Fruit fly (Drosophila melanogaster): ENCODE results near the gene Med.
A peak's percentile ranks its signal among the peaks of the same experiment; 100 is the strongest.

Gene Med

dm6 chr3R:31616001-31616400, 5.2 kb downstream of the Med start, which contains the start of the genes Mnat9 and CG1792 (continued):
- TF ChIP-seq CG17359 (tag; optimal IDR thresholded peaks at IDR 0.05) (peak; percentile 99), hth (optimal IDR thresholded peaks at IDR 0.05) (no peak), gt (GFP tag; IDR thresholded peaks at IDR 0.05) (peak; percentile 96), az2 (GFP tag; optimal IDR thresholded peaks at IDR 0.05) (peak; percentile 99), stwl (tag; optimal IDR thresholded peaks at IDR 0.05) (peak; percentile 90), tin (GFP tag; optimal IDR thresholded peaks at IDR 0.05) (peak; percentile 99), pan (optimal IDR thresholded peaks at IDR 0.05) (no peak), pan (GFP tag; optimal IDR thresholded peaks at IDR 0.05 in 1 of 2, IDR thresholded peaks at IDR 0.05 in 1 of 2) (peak in 1 of 2 experiments; percentile 100), tll (GFP tag; optimal IDR thresholded peaks at IDR 0.05) (peak in 1 of 2 experiments; percentile 58), schlank (tag; optimal IDR thresholded peaks at IDR 0.05) (peak; percentile 97), aop (GFP tag; IDR thresholded peaks at IDR 0.05) (peak; percentile 98), Lim3 (GFP tag; IDR thresholded peaks at IDR 0.05) (peak; percentile 97), Dip2 (GFP tag; IDR thresholded peaks at IDR 0.05) (peak; percentile 65), da (GFP tag; optimal IDR thresholded peaks at IDR 0.05) (peak; percentile 98), zen2 (GFP tag; IDR thresholded peaks at IDR 0.05; ENCODE audit: partially characterized antibody) (no peak), CG10274 (GFP tag; optimal IDR thresholded peaks at IDR 0.05) (peak; percentile 87), CG15011 (GFP tag; optimal IDR thresholded peaks at IDR 0.05) (peak; percentile 94), CG11398 (GFP tag; optimal IDR thresholded peaks at IDR 0.05) (peak; percentile 98), cwo (GFP tag; optimal IDR thresholded peaks at IDR 0.05) (peak; percentile 94), PHDP (tag; optimal IDR thresholded peaks at IDR 0.05) (peak; percentile 98), klu (GFP tag; IDR thresholded peaks at IDR 0.05) (peak; percentile 97), insv (GFP tag; optimal IDR thresholded peaks at IDR 0.05) (peak; percentile 23 to 65), Xrp1 (GFP tag; IDR thresholded peaks at IDR 0.05) (peak; percentile 99), row (GFP tag; IDR thresholded peaks at IDR 0.05) (peak; percentile 99), Hsf (GFP tag; optimal IDR thresholded peaks at IDR 0.05) (peak; percentile 99), Blimp-1 (GFP tag; optimal IDR thresholded peaks at IDR 0.05) (peak; percentile 97), CG17829 (tag; optimal IDR thresholded peaks at IDR 0.05) (peak; percentile 99), CG12155 (GFP tag; optimal IDR thresholded peaks at IDR 0.05) (peak; percentile 98), nau (GFP tag; optimal IDR thresholded peaks at IDR 0.05) (peak; percentile 97), otp (GFP tag; IDR thresholded peaks at IDR 0.05) (peak; percentile 99), slou (GFP tag; optimal IDR thresholded peaks at IDR 0.05) (peak; percentile 97), CG2889 (GFP tag; IDR thresholded peaks at IDR 0.05) (peak; percentile 99), mirr (GFP tag; optimal IDR thresholded peaks at IDR 0.05) (peak; percentile 95), psq (GFP tag; optimal IDR thresholded peaks at IDR 0.05) (peak; percentile 94), crp (GFP tag; optimal IDR thresholded peaks at IDR 0.05) (peak; percentile 87 to 96), CG10979 (tag; optimal IDR thresholded peaks at IDR 0.05) (peak; percentile 97), Dfd (GFP tag; optimal IDR thresholded peaks at IDR 0.05) (no peak), dan (GFP tag; IDR thresholded peaks at IDR 0.05) (peak; percentile 92), YL-1 (GFP tag; optimal IDR thresholded peaks at IDR 0.05) (peak; percentile 96), dpn (GFP tag; optimal IDR thresholded peaks at IDR 0.05) (peak; percentile 99), abd-A (tag; optimal IDR thresholded peaks at IDR 0.05) (no peak), Atf3 (GFP tag; optimal IDR thresholded peaks at IDR 0.05) (peak; percentile 98), CG5180 (GFP tag; optimal IDR thresholded peaks at IDR 0.05) (peak; percentile 83), lola (GFP tag; optimal IDR thresholded peaks at IDR 0.05) (peak in 1 of 3 experiments; percentile 95), CG10267 (tag; optimal IDR thresholded peaks at IDR 0.05) (peak; percentile 93), Hmr (GFP tag; optimal IDR thresholded peaks at IDR 0.05) (peak; percentile 98), eyg (GFP tag; optimal IDR thresholded peaks at IDR 0.05) (peak; percentile 96), CG10462 (GFP tag; optimal IDR thresholded peaks at IDR 0.05) (peak; percentile 96), lmd (GFP tag; IDR thresholded peaks at IDR 0.05) (peak; percentile 99), CG10366 (GFP tag; IDR thresholded peaks at IDR 0.05) (peak; percentile 100)
